Fruit fly (Drosophila melanogaster): ENCODE data around the gene Ice2.

- no peak for TF ChIP-seq pad (GFP tag; optimal IDR thresholded peaks at IDR 0.05)
- no peak for TF ChIP-seq Clk (GFP tag; optimal IDR thresholded peaks at IDR 0.05)
- no peak for TF ChIP-seq Mnt (GFP tag; optimal IDR thresholded peaks at IDR 0.05)
- TF ChIP-seq kay (GFP tag; ENCODE audit: borderline replicate concordance): no peak
- no peak for TF ChIP-seq cnc (optimal IDR thresholded peaks at IDR 0.05)
- no peak for TF ChIP-seq CG12768 (GFP tag; optimal IDR thresholded peaks at IDR 0.05)
- TF ChIP-seq CG1620 (GFP tag; optimal IDR thresholded peaks at IDR 0.05): no peak
- no peak for TF ChIP-seq CG7045 (GFP tag; optimal IDR thresholded peaks at IDR 0.05)
- TF ChIP-seq Hr96 (GFP tag; optimal IDR thresholded peaks at IDR 0.05): no peak
- no peak for TF ChIP-seq CG11617 (GFP tag; optimal IDR thresholded peaks at IDR 0.05)
- no peak for TF ChIP-seq CG5204 (GFP tag; optimal IDR thresholded peaks at IDR 0.05)
- TF ChIP-seq Crg-1 (GFP tag; optimal IDR thresholded peaks at IDR 0.05): no peak
Measured at dm6 chr3R:21129617-21130016, 399 bp upstream of the Ice2 start, which contains the start of gene Obp93a.

All from whole organism, adult.